Worm (Caenorhabditis elegans) whole organism, L4 larva: ENCODE measurements around the gene nlp-78.

Source experiments
- D1046.2 ChIP-seq: fragments of 200-800 bp; sonication (Bioruptor generic); IDR thresholded peaks from 2 replicates; pipeline ENCODE4 v1.3.6; 2022; ENCODE audit warnings: missing genetic modification characterization, missing compliant biosample characterization
- F10B5.3 ChIP-seq: sonication (generic microtip); optimal IDR thresholded peaks from 2 replicates; lab custom pipeline; 2016; ENCODE audit warnings: mild to moderate bottlenecking, missing genetic modification characterization, missing compliant biosample characterization
- F37D6.2 ChIP-seq: sonication (generic microtip); optimal IDR thresholded peaks from 2 replicates; lab custom pipeline; 2016; ENCODE audit warnings: mild to moderate bottlenecking, missing genetic modification characterization, missing compliant biosample characterization
- T20F7.1 ChIP-seq: fragments of 200-800 bp; sonication (Bioruptor generic); optimal IDR thresholded peaks from 2 replicates; lab custom pipeline; 2018; ENCODE audit warnings: mild to moderate bottlenecking, missing genetic modification characterization, missing compliant biosample characterization
- aha-1 ChIP-seq: fragments of 150-350 bp; peaks from one replicate; lab custom pipeline; 2014; ENCODE audit warnings: missing biosample characterization, missing genetic modification characterization
- arid-1 ChIP-seq: fragments of 200-800 bp; sonication (Bioruptor generic); conservative IDR thresholded peaks from 2 replicates; pipeline ENCODE4 v1.3.6; 2022; ENCODE audit warnings: missing genetic modification reagents, missing genetic modification characterization, missing compliant biosample characterization
- ceh-20 ChIP-seq: fragments of 200-800 bp; sonication (Bioruptor generic); IDR thresholded peaks from 2 replicates; pipeline ENCODE4 v1.3.6; 2022; ENCODE audit warnings: missing genetic modification reagents, missing genetic modification characterization, missing compliant biosample characterization
- ceh-28 ChIP-seq: fragments of 150-350 bp; optimal IDR thresholded peaks from 2 replicates; lab custom pipeline; 2014; ENCODE audit warnings: missing biosample characterization, missing genetic modification reagents, missing genetic modification characterization
- ceh-32 ChIP-seq: sonication (generic microtip); optimal IDR thresholded peaks from 2 replicates; lab custom pipeline; 2016; ENCODE audit warnings: mild to moderate bottlenecking, missing genetic modification characterization, missing compliant biosample characterization; ENCODE audit not compliant: poor library complexity
- ceh-62 ChIP-seq: sonication (generic microtip); optimal IDR thresholded peaks from 2 replicates; lab custom pipeline; 2017; ENCODE audit warnings: missing biosample characterization, missing genetic modification characterization
- ceh-82 ChIP-seq: sonication (generic microtip); optimal IDR thresholded peaks from 2 replicates; lab custom pipeline; 2017; ENCODE audit warnings: missing biosample characterization, missing genetic modification characterization
- cey-2 ChIP-seq: sonication (generic microtip); optimal IDR thresholded peaks from 3 replicates; lab custom pipeline; 2017; ENCODE audit warnings: missing genetic modification characterization, mild to moderate bottlenecking, missing compliant biosample characterization, antibody characterized with exemption, borderline replicate concordance; ENCODE audit not compliant: insufficient read depth
- daf-12 ChIP-seq: fragments of 150-350 bp; optimal IDR thresholded peaks from 2 replicates; lab custom pipeline; 2014; ENCODE audit warnings: missing biosample characterization, missing genetic modification reagents, missing genetic modification characterization
- daf-19 ChIP-seq: fragments of 200-800 bp; sonication (Bioruptor generic); conservative IDR thresholded peaks from 2 replicates; pipeline ENCODE4 v1.3.6; 2022; ENCODE audit warnings: missing genetic modification characterization, missing compliant biosample characterization
- dmd-8 ChIP-seq: fragments of 200-800 bp; sonication (Bioruptor generic); IDR thresholded peaks from 2 replicates; pipeline ENCODE4 v1.3.6; 2022; ENCODE audit warnings: missing genetic modification characterization, missing compliant biosample characterization
- egl-43 ChIP-seq: fragments of 200-800 bp; sonication (Bioruptor generic); IDR thresholded peaks from 2 replicates; pipeline ENCODE4 v1.3.6; 2022; ENCODE audit warnings: missing genetic modification reagents, missing genetic modification characterization, missing compliant biosample characterization
- fkh-10 ChIP-seq: fragments of 150-350 bp; optimal IDR thresholded peaks from 2 replicates; lab custom pipeline; 2014; ENCODE audit warnings: missing biosample characterization, missing genetic modification reagents, missing genetic modification characterization
- hlh-11 ChIP-seq: fragments of 200-800 bp; sonication (Bioruptor generic); optimal IDR thresholded peaks from 2 replicates; lab custom pipeline; 2018; ENCODE audit warnings: mild to moderate bottlenecking, missing genetic modification characterization, missing compliant biosample characterization
- jun-1 ChIP-seq: fragments of 150-350 bp; optimal IDR thresholded peaks from 2 replicates; lab custom pipeline; 2014; ENCODE audit warnings: missing biosample characterization, missing genetic modification reagents, missing genetic modification characterization
- lin-15B ChIP-seq: fragments of 150-350 bp; sonication (generic microtip); optimal IDR thresholded peaks from 3 replicates; lab custom pipeline; 2014; ENCODE audit warnings: missing biosample characterization, missing genetic modification characterization
- lin-39 ChIP-seq: fragments of 150-350 bp; optimal IDR thresholded peaks from 2 replicates; lab custom pipeline; 2014; ENCODE audit warnings: missing biosample characterization, missing genetic modification reagents, missing genetic modification characterization
- madf-9 ChIP-seq: fragments of 200-800 bp; sonication (Bioruptor generic); conservative IDR thresholded peaks from 2 replicates; pipeline ENCODE4 v1.3.6; 2022; ENCODE audit warnings: missing genetic modification reagents, missing genetic modification characterization, missing compliant biosample characterization
- mxl-2 ChIP-seq: fragments of 200-800 bp; sonication (Bioruptor generic); conservative IDR thresholded peaks from 2 replicates; pipeline ENCODE4 v1.3.6; 2022; ENCODE audit warnings: missing genetic modification reagents, missing genetic modification characterization, missing compliant biosample characterization
- mxl-3 ChIP-seq: fragments of 200-800 bp; sonication (Bioruptor generic); optimal IDR thresholded peaks from 2 replicates; lab custom pipeline; 2018; ENCODE audit warnings: mild to moderate bottlenecking, missing genetic modification characterization, missing compliant biosample characterization
- nhr-11 ChIP-seq: fragments of 150-350 bp; optimal IDR thresholded peaks from 2 replicates; lab custom pipeline; 2014; ENCODE audit warnings: missing biosample characterization, missing genetic modification characterization
- nhr-111 ChIP-seq: fragments of 200-800 bp; sonication (Bioruptor generic); optimal IDR thresholded peaks from 2 replicates; lab custom pipeline; 2018; ENCODE audit warnings: mild to moderate bottlenecking, missing genetic modification characterization, missing compliant biosample characterization
- nhr-48 ChIP-seq: sonication (generic microtip); optimal IDR thresholded peaks from 2 replicates; lab custom pipeline; 2016; ENCODE audit warnings: mild to moderate bottlenecking, missing genetic modification characterization, missing compliant biosample characterization
- sdz-12 ChIP-seq: fragments of 200-800 bp; sonication (Bioruptor generic); optimal IDR thresholded peaks from 2 replicates; lab custom pipeline; 2018; ENCODE audit warnings: mild to moderate bottlenecking, missing genetic modification characterization, missing compliant biosample characterization
- unc-130 ChIP-seq: sonication (generic microtip); optimal IDR thresholded peaks from 2 replicates; lab custom pipeline; 2016; ENCODE audit warnings: missing genetic modification reagents, missing genetic modification characterization, missing compliant biosample characterization
- unc-39 ChIP-seq: sonication (generic microtip); optimal IDR thresholded peaks from 2 replicates; lab custom pipeline; 2017; ENCODE audit warnings: missing biosample characterization, missing genetic modification characterization
- unc-62 ChIP-seq, 3 experiments: fragments of 150-350 bp in 1 of 3; sonication (generic microtip); optimal IDR thresholded peaks in 2 of 3; peaks in 1 of 3; 1 replicate in 1 of 3; 2 replicates in 2 of 3; lab custom pipeline; 2014 to 2017; ENCODE audit warnings: missing biosample characterization in 3 of 3, missing genetic modification characterization in 3 of 3, missing genetic modification reagents in 3 of 3, missing genotype in 1 of 3
- zfp-3 ChIP-seq: fragments of 200-800 bp; sonication (Bioruptor generic); conservative IDR thresholded peaks from 2 replicates; pipeline ENCODE4 v1.3.6; 2022; ENCODE audit warnings: missing genetic modification reagents, missing genetic modification characterization, missing compliant biosample characterization
- zip-2 ChIP-seq: fragments of 150-350 bp; optimal IDR thresholded peaks from 2 replicates; lab custom pipeline; 2014; ENCODE audit warnings: missing biosample characterization, missing genetic modification characterization
- ztf-7 ChIP-seq: fragments of 150-350 bp; optimal IDR thresholded peaks from 2 replicates; lab custom pipeline; 2014; ENCODE audit warnings: missing biosample characterization, missing genetic modification characterization

The nlp-78 gene

ce11 chrII:9137803-9138202 lies 1.8 kb downstream of the nlp-78 start, which contains the start of gene C16D2.3:
TSS of gene C16D2.3 (plus strand) at chrII:9138103.
- TF ChIP-seq ceh-62 (no peak), lin-15B (tag; lab: Kevin White, UChicago) (no peak), dmd-8 (no peak), zip-2 (tag; lab: Kevin White, UChicago) (no peak), lin-39 (tag; lab: Kevin White, UChicago) (no peak), unc-39 (tag; lab: Kevin White, UChicago) (no peak), mxl-2 (GFP tag; lab: Robert Waterston, UW) (no peak), fkh-10 (GFP tag; lab: Kevin White, UChicago) (no peak), T20F7.1 (GFP tag; lab: Kevin White, UChicago) (no peak), nhr-111 (no peak), cey-2 (tag; lab: Kevin White, UChicago) (no peak), ceh-82 (tag; lab: Kevin White, UChicago) (no peak), jun-1 (tag; lab: Kevin White, UChicago) (no peak), F37D6.2 (tag; lab: Kevin White, UChicago) (no peak), ztf-7 (tag; lab: Kevin White, UChicago) (no peak)

DNA sequence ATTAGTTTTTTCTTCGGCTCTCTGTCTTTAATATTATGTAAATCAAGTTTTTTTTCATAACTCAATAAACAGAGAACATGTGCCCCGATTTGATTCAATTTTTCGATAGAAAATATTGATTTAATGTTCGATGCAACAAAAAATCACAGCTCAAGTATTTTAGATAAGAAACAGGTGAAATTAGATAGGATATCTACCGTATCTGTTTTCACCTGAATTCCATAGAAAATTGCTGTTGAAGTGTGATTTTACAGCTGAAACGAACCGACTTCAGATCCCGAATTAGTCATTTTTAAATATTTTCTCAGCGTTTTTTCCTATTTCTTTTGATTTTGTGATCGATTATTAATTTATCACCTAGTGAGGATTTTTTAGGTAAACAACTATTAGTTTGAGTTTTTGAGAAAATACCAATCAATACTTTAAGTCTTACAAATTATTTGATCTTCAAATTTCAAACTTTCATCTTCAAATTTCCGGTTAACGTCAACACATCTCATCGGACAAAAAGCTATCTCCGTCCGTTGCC lies 3.3 kb downstream of the nlp-78 start, which contains the start of gene Y9C2UA.1:
Y9C2UA.1 (plus strand) TSS at position 479 of the 529 bp plus-strand sequence.
- TF ChIP-seq ceh-32 (tag; lab: Kevin White, UChicago): no peak
- peak; percentile 42 for TF ChIP-seq aha-1 (tag; lab: Kevin White, UChicago)

- TF ChIP-seq ztf-7 (tag; lab: Kevin White, UChicago) (no peak), ceh-82 (tag; lab: Kevin White, UChicago) (no peak), ceh-20 (GFP tag; lab: Robert Waterston, UW) (no peak), unc-62 (GFP tag; optimal IDR thresholded peaks at IDR 0.05 in 1 of 2; lab: Kevin White, UChicago) (peak in 1 of 2 experiments; percentile 52), unc-62 (tag; optimal IDR thresholded peaks at IDR 0.05; lab: Kevin White, UChicago) (no peak)
Measured at ce11 chrII:9141110-9141509, 5.1 kb downstream of the nlp-78 start.

DNA sequence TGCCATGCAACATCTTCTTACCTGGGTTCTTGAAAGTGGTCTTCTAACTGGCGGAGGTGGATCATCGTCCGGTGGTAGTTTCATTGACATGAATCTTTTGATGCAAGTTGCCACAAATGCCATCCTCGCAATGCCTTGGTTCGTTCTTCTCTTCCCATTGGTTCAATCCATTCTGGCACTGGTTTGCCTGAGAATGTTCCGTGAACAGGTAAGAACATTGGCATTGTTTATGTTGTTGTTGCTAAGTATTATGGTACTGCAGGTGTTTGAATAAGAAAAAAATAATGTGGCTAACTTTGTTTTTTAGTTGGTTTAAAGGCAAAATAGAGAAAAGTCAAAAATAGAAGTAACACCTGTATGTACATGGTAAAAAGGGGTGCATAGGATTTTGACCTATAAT lies 7.8 kb downstream of the nlp-78 start:
- no peak for TF ChIP-seq ceh-28
- TF ChIP-seq F10B5.3: no peak
- TF ChIP-seq unc-62 (GFP tag; optimal IDR thresholded peaks at IDR 0.05 in 1 of 2; lab: Kevin White, UChicago): peak in 1 of 2 experiments; percentile 93
- no peak for TF ChIP-seq unc-62 (tag; optimal IDR thresholded peaks at IDR 0.05; lab: Kevin White, UChicago)
- TF ChIP-seq nhr-48 (tag; lab: Kevin White, UChicago): no peak
- TF ChIP-seq, all 104 proteins: peak for 1

DNA sequence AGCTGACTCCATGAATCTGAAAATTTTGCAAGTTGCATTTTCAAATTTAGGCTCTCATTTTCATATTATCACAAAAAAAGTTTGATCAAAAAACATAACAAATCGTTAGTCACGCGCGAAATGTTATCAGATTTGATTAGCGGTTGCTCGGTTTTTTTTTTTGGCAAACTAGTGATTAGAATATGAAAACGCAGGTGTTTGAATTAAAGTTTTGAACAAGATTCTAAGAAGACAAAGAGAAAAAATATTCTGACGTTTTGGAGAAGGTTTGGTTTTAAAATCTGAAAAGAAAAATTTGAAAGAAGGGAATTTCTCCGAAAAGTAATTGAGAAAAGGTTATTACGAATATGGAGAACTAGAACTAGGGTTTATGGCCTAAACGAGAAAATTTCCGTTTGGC lies 8.4 kb downstream of the nlp-78 start:
- TF ChIP-seq hlh-11 (tag; lab: Kevin White, UChicago) (no peak), mxl-3 (GFP tag; lab: Kevin White, UChicago) (no peak)

DNA sequence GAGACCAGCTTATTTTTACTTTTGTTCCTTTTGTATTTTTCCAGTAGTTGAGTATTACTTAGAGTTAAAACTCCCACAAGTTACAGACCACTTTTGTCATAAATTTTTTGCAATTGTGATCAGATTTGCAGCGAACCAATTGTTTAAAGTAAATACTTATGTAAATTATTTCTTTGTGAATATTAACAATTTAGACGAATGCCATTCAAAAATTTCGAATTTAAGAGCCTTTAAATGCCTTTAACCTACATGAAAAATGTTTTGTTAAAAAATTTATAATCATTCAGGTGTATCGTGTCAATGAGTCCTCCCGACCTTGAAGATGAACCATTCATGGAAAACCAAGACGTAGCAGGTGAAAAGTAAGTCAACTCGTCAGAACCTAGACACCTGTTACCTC lies 10.0 kb downstream of the nlp-78 start, which contains the start of gene W07A12.4:
W07A12.4 (plus strand) TSS at position 301 of the 400 bp plus-strand sequence.
- TF ChIP-seq zfp-3: no peak
- TF ChIP-seq aha-1 (tag; lab: Kevin White, UChicago): peak; percentile 41
- TF ChIP-seq daf-12 (tag; lab: Kevin White, UChicago): no peak

DNA sequence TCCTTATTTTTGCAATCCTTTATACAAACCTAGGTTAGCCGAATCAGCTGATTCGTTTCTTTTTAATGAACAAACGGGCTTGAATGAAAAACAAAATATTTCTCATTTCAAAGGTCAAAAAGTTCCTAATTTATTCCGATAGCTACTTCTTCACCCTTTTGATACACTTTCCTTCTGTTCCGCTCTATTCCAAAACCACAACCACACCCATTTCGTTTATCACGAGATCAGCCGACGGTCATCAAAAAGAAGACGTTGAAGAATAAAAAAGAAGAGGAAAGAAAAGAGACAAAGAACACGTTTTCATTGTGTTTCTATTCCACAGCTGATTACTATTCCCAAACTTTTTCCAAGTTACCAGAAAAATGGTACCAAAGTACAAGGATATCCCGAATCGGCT lies 12.1 kb downstream of the nlp-78 start:
- no peak for TF ChIP-seq daf-19 (GFP tag; lab: Robert Waterston, UW)
- TF ChIP-seq unc-130 (GFP tag; lab: Kevin White, UChicago): no peak
- no peak for TF ChIP-seq ztf-7 (tag; lab: Kevin White, UChicago)
- no peak for TF ChIP-seq sdz-12 (GFP tag; lab: Kevin White, UChicago)
- TF ChIP-seq D1046.2 (GFP tag; lab: Robert Waterston, UW): no peak
- no peak for TF ChIP-seq nhr-11 (tag; lab: Kevin White, UChicago)
- TF ChIP-seq egl-43: no peak
- TF ChIP-seq madf-9 (GFP tag; lab: Robert Waterston, UW): no peak
- TF ChIP-seq arid-1 (GFP tag; lab: Robert Waterston, UW): no peak
- no peak for TF ChIP-seq ceh-32 (tag; lab: Kevin White, UChicago)
